Fruit fly (Drosophila melanogaster): ENCODE data around the gene CG15208.

The CG15208 gene

DNA sequence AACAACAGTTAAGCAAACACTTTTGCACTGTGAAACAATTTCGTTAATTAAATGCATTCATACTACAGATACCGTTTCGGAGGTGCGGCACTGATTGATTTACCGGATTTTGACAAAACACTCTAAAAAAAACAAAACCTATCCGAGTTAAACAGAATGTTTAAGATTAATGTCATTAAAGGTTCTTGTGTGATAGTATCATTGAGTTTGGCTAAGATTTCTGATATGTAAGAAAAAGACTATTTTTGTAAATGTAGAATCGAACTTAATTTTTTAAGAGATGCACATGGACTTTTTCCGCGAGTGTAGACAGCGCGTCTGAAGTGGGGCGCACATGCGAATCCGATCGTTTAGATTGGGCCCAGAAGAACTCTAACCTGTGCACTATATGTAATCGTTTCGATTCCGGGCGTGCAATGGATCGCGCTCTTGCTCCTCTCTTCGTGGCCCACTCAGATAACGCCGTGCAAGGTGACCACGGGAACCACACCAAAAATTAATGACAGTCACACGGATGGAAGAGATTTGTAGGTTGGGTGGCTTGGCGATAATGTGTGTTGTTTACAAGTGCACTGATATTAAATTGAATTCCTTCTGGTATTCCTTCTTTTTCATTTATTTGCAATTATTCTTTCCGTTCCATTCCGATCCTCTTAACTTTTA lies 9.7 kb upstream of the CG15208 start:
- no peak for TF ChIP-seq Pif1A (GFP tag; optimal IDR thresholded peaks at IDR 0.05)
- TF ChIP-seq CG34367 (tag; optimal IDR thresholded peaks at IDR 0.05), result no peak
- no peak for TF ChIP-seq CG32121 (GFP tag; IDR thresholded peaks at IDR 0.05)
- no peak for TF ChIP-seq CG12605 (GFP tag; IDR thresholded peaks at IDR 0.05)
- TF ChIP-seq CG8301 (tag; optimal IDR thresholded peaks at IDR 0.05), result no peak
- no peak for TF ChIP-seq CG14655 (GFP tag; optimal IDR thresholded peaks at IDR 0.05)

DNA sequence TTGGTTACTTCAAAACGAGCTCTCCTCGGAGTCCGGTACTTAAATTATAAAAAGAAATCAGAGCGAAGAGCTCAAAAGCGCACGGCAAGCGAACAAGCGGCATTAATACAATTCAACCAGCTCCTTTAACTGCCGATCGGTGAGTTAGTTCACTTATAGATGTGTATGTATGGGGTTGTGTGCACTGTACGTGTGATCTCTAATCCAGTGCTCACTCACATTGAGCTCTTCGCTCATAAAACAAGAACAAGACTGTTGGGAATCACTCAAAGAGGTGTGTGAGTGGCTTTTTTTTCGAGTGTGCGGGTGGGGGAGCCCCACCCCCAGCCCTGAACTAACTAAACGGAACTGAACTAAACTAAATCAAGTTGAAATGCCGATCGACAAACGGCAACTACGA lies 8.6 kb upstream of the CG15208 start, which contains the start of gene Ork1:
Gene Ork1 (minus strand): TSS at position 101 of the 400 bp plus-strand sequence.
- TF ChIP-seq CG34367 (tag; optimal IDR thresholded peaks at IDR 0.05) (no peak), CG15710 (tag; optimal IDR thresholded peaks at IDR 0.05) (no peak), CG12605 (GFP tag; IDR thresholded peaks at IDR 0.05) (no peak)

DNA sequence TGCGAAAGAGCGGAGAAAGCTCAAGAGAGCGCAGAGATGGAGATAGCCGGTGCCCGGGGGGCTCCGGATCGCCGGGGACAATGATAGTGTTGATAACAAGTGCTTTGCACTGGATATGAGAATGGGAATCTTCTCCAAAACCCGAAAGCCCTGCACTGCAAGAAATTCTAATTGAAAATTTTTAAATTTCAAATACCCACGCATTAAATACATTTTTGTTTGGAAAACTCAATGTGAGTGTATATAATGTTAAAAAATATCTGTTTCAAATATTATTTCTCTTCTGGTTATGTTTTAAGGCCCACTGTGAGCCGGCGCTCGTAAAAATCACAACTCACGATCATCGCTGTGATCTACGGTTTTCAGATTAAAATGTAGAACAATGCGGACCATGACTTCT lies 6.6 kb upstream of the CG15208 start:
- TF ChIP-seq CG13204 (GFP tag; optimal IDR thresholded peaks at IDR 0.05) (no peak), Pif1B (GFP tag; optimal IDR thresholded peaks at IDR 0.05) (no peak), Ets98B (GFP tag; IDR thresholded peaks at IDR 0.05) (no peak), EcR (GFP tag; optimal IDR thresholded peaks at IDR 0.05) (no peak), fd96Ca (GFP tag; IDR thresholded peaks at IDR 0.05) (no peak), gl (tag; optimal IDR thresholded peaks at IDR 0.05) (no peak), CG15710 (tag; optimal IDR thresholded peaks at IDR 0.05) (no peak), CG17806 (tag; optimal IDR thresholded peaks at IDR 0.05) (no peak), CG8159 (tag; optimal IDR thresholded peaks at IDR 0.05) (peak; percentile 29), CG32121 (GFP tag; IDR thresholded peaks at IDR 0.05) (no peak), CG14655 (GFP tag; optimal IDR thresholded peaks at IDR 0.05) (peak; percentile 17), CG10348 (GFP tag; IDR thresholded peaks at IDR 0.05) (no peak)

DNA sequence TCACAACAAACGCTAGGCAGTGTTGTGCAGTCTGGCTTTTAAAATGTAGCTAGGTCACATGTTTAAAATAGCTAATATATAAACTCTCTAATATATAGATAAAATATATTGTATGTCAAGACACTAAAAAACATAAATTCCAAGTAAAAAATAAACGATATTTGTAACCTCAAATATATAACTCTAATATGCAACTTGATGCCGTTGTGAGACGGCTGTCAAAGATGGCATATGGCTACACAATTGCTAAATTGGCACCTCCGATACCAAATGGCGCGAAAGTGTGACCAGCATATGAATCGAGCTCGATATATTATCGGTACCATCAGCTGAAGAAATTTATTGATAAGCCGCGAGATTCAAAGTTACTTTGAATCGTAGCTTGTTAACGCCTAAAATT lies 533 bp upstream of the CG15208 start, which contains the start of gene CG1582:
Gene CG1582 (minus strand): TSS at position 71 of the 400 bp plus-strand sequence.
- TF ChIP-seq CG15710 (tag; optimal IDR thresholded peaks at IDR 0.05), result peak; percentile 6
- TF ChIP-seq CG8159 (tag; optimal IDR thresholded peaks at IDR 0.05), result peak; percentile 11
- no peak for TF ChIP-seq CG10348 (GFP tag; IDR thresholded peaks at IDR 0.05)

DNA sequence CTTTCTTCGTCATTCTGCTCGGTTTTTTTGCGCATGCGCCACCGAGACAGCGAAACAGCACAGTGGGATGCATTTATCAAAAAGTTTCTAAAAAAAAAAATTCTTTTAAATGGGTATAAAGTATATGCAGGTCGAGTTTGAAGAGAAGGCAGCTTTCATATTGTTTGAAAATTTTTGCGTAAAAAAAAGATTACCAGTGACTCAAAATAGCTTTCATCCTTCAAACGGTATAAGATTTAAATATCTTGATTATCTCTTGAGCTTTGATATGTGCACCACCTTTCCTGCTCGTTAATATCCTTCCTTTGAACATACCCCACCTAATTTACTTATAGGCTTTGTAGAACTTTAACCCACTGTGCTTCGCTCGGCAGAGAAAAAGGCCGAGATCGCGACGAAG lies 5.3 kb downstream of the CG15208 start:
- TF ChIP-seq CG15710 (tag; optimal IDR thresholded peaks at IDR 0.05), result peak; percentile 7
- no peak for TF ChIP-seq CG8301 (tag; optimal IDR thresholded peaks at IDR 0.05)
- no peak for TF ChIP-seq gl (tag; optimal IDR thresholded peaks at IDR 0.05)
- peak; percentile 35 for TF ChIP-seq CG8159 (tag; optimal IDR thresholded peaks at IDR 0.05)
- no peak for TF ChIP-seq Ets98B (GFP tag; IDR thresholded peaks at IDR 0.05)
- peak; percentile 11 for TF ChIP-seq CG9948 (tag; optimal IDR thresholded peaks at IDR 0.05)
- no peak for TF ChIP-seq D1 (tag; optimal IDR thresholded peaks at IDR 0.05)
- TF ChIP-seq Pif1A (GFP tag; optimal IDR thresholded peaks at IDR 0.05), result peak; percentile 19
- TF ChIP-seq CG14655 (GFP tag; optimal IDR thresholded peaks at IDR 0.05), result peak; percentile 38
- TF ChIP-seq Snoo (tag; optimal IDR thresholded peaks at IDR 0.05), result peak; percentile 18
- no peak for TF ChIP-seq CG32121 (GFP tag; IDR thresholded peaks at IDR 0.05)
- no peak for TF ChIP-seq fd96Ca (GFP tag; IDR thresholded peaks at IDR 0.05)
- TF ChIP-seq Pif1B (GFP tag; optimal IDR thresholded peaks at IDR 0.05), result peak; percentile 24
- TF ChIP-seq CG4496 (GFP tag; IDR thresholded peaks at IDR 0.05), result no peak

DNA sequence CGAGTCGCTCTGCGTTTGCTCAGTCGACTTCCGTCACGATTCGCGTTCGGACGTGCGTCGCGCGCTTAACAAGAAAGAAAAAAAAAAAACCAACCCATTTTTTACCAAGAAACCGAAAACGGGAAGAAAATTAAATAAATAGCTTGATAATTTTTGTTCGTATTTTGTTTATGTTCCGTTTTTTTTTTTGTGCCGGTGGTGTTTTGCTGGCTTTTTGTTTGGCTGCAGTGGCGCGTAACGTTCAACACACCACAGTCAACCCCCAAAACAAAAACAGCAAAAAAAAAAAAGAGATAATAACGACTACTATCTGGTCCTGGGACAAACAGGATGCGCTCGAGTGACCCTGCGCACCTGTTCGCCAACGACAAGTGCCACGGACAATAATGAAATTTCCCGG lies 5.7 kb downstream of the CG15208 start, which contains the start of gene CG43901:
Gene CG43901 (plus strand): TSS at position 301 of the 400 bp plus-strand sequence.
- TF ChIP-seq CG32121 (GFP tag; IDR thresholded peaks at IDR 0.05) (no peak), CG4496 (GFP tag; IDR thresholded peaks at IDR 0.05) (no peak), CG34367 (tag; optimal IDR thresholded peaks at IDR 0.05) (no peak), CG17806 (tag; optimal IDR thresholded peaks at IDR 0.05) (no peak), Pif1B (GFP tag; optimal IDR thresholded peaks at IDR 0.05) (no peak), CG15710 (tag; optimal IDR thresholded peaks at IDR 0.05) (no peak), CG13204 (GFP tag; optimal IDR thresholded peaks at IDR 0.05) (no peak), EcR (GFP tag; optimal IDR thresholded peaks at IDR 0.05) (no peak), gl (tag; optimal IDR thresholded peaks at IDR 0.05) (no peak), fd96Ca (GFP tag; IDR thresholded peaks at IDR 0.05) (no peak), Snoo (tag; optimal IDR thresholded peaks at IDR 0.05) (no peak), CG8301 (tag; optimal IDR thresholded peaks at IDR 0.05) (no peak), CG14655 (GFP tag; optimal IDR thresholded peaks at IDR 0.05) (no peak), rn (GFP tag; IDR thresholded peaks at IDR 0.05) (no peak), CG10348 (GFP tag; IDR thresholded peaks at IDR 0.05) (no peak), CG12605 (GFP tag; IDR thresholded peaks at IDR 0.05) (no peak)

DNA sequence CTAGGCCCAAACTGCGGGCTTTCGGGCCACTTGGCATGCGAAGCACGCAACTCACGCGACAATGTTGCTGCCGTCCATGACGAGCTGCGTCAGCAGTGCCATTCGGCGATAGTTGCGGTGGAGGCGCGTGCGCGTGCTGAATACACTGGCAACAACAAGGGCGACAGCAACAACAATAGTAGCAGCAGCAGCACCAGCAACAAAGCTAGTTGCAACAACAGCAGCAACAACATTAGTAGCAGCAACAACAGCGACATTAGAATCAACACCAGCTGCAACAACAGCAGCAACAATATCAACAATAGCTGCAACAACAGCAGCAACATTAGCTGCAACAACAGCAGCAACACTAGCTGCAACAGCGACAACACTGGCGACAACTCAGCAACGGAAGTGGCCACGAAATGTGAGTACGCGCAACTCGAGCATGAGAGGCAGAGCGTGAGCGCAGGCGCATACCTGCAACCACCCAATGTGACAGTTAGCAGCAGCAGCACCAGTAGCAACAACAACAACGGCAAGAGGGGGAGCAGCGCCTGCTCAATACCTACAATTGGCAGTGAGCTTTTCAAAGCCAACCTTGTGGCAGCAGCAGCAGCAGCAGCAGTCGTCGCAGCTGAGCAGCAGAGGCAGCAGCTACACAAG lies 6.6 kb downstream of the CG15208 start:
- TF ChIP-seq CG14655 (GFP tag; optimal IDR thresholded peaks at IDR 0.05), result no peak
- TF ChIP-seq gl (tag; optimal IDR thresholded peaks at IDR 0.05), result no peak
- TF ChIP-seq CG10348 (GFP tag; IDR thresholded peaks at IDR 0.05), result no peak
- no peak for TF ChIP-seq Snoo (tag; optimal IDR thresholded peaks at IDR 0.05)
- TF ChIP-seq CG13204 (GFP tag; optimal IDR thresholded peaks at IDR 0.05), result no peak

Measured in whole organism, pupa.